Worm (Caenorhabditis elegans) whole organism, mixed stage, embryonic: Measurements from ENCODE around the gene srh-100.

Experiments
- blmp-1 ChIP-seq: fragments of 150-350 bp; optimal IDR thresholded peaks from 2 replicates; lab custom pipeline; 2014; ENCODE audit warnings: missing biosample characterization, missing genetic modification characterization
- ceh-83 ChIP-seq: fragments of 200-800 bp; sonication (Bioruptor generic); optimal IDR thresholded peaks from 2 replicates; lab custom pipeline; 2018; ENCODE audit warnings: mild to moderate bottlenecking, missing genetic modification characterization, missing compliant biosample characterization
- elt-1 ChIP-seq: sonication (generic microtip); optimal IDR thresholded peaks from 2 replicates; lab custom pipeline; 2017; ENCODE audit warnings: missing genetic modification characterization, mild to moderate bottlenecking, missing compliant biosample characterization, antibody characterized with exemption, moderate library complexity, borderline replicate concordance; ENCODE audit not compliant: insufficient read depth
- elt-3 ChIP-seq: fragments of 150-350 bp; optimal IDR thresholded peaks from 2 replicates; lab custom pipeline; 2014; ENCODE audit warnings: missing biosample characterization, missing genetic modification characterization
- flh-1 ChIP-seq: fragments of 200-800 bp; sonication (Bioruptor generic); optimal IDR thresholded peaks from 2 replicates; lab custom pipeline; 2018; ENCODE audit warnings: mild to moderate bottlenecking, missing genetic modification characterization, moderate library complexity, missing compliant biosample characterization
- lsy-2 ChIP-seq: fragments of 150-350 bp; optimal IDR thresholded peaks from 2 replicates; lab custom pipeline; 2014; ENCODE audit warnings: missing biosample characterization, missing genetic modification characterization
- nhr-12 ChIP-seq: fragments of 150-350 bp; optimal IDR thresholded peaks from 2 replicates; lab custom pipeline; 2014; ENCODE audit warnings: missing biosample characterization, missing genetic modification characterization
- nhr-237 ChIP-seq: fragments of 150-350 bp; optimal IDR thresholded peaks from 2 replicates; lab custom pipeline; 2014; ENCODE audit warnings: missing biosample characterization, missing genetic modification characterization
- nhr-76 ChIP-seq: sonication (generic microtip); optimal IDR thresholded peaks from 2 replicates; lab custom pipeline; 2017; ENCODE audit warnings: missing biosample characterization, missing genetic modification characterization
- snpc-4 ChIP-seq: fragments of 150-350 bp; optimal IDR thresholded peaks from 2 replicates; lab custom pipeline; 2014; ENCODE audit warnings: missing biosample characterization, missing genetic modification characterization
- unc-62 ChIP-seq: fragments of 150-350 bp; optimal IDR thresholded peaks from 2 replicates; lab custom pipeline; 2014; ENCODE audit warnings: missing biosample characterization, missing genetic modification reagents, missing genetic modification characterization

DNA sequence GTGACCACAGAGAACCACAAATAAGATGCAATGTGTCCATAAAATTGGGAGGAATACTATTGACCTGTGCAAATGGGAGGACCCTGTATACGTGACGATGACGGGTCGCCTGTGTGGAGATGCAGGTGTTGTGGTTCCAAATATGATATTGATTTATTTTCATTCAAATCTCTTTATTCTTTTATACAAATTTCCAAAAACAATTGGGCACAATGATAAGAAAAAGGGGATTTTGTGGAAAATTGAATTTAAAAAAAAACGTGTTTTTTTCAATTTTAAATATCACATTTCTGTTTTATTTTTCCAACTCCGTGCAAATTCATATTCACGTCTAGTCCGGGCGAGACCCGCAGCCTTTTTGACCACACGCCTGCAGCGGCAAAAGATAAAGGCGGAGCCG is 39.3 kb downstream of the srh-100 start, which contains the start of gene F19B10.2:
- TF ChIP-seq nhr-76 (tag; lab: Kevin White, UChicago) (no peak), ceh-83 (GFP tag; lab: Kevin White, UChicago) (no peak), snpc-4 (tag; lab: Kevin White, UChicago) (no peak), unc-62 (GFP tag; lab: Kevin White, UChicago) (no peak), blmp-1 (tag; lab: Kevin White, UChicago) (no peak), flh-1 (GFP tag; lab: Kevin White, UChicago) (no peak), nhr-12 (no peak), elt-1 (tag; lab: Kevin White, UChicago) (no peak), lsy-2 (no peak), elt-3 (tag; lab: Kevin White, UChicago) (no peak), nhr-237 (tag; lab: Kevin White, UChicago) (no peak)
